Worm (Caenorhabditis elegans) whole organism, early embryonic: ENCODE results near the gene dhs-25.

ENCODE experiments used
- flt-1 ChIP-seq: fragments of 200-800 bp; sonication (Bioruptor generic); IDR thresholded peaks from 2 replicates; pipeline ENCODE4 v1.3.6; 2022; ENCODE audit warnings: missing genetic modification characterization, missing compliant biosample characterization
- hmbx-1 ChIP-seq: sonication (generic microtip); optimal IDR thresholded peaks from 2 replicates; lab custom pipeline; 2016; ENCODE audit warnings: mild to moderate bottlenecking, missing genetic modification characterization, missing compliant biosample characterization
- hnd-1 ChIP-seq: sonication (generic microtip); optimal IDR thresholded peaks from 2 replicates; lab custom pipeline; 2016; ENCODE audit warnings: missing genetic modification characterization, missing compliant biosample characterization
- scrt-1 ChIP-seq: fragments of 200-800 bp; sonication (Bioruptor generic); IDR thresholded peaks from 2 replicates; pipeline ENCODE4 v1.3.6; 2022; ENCODE audit warnings: missing genetic modification characterization, missing compliant biosample characterization

DNA sequence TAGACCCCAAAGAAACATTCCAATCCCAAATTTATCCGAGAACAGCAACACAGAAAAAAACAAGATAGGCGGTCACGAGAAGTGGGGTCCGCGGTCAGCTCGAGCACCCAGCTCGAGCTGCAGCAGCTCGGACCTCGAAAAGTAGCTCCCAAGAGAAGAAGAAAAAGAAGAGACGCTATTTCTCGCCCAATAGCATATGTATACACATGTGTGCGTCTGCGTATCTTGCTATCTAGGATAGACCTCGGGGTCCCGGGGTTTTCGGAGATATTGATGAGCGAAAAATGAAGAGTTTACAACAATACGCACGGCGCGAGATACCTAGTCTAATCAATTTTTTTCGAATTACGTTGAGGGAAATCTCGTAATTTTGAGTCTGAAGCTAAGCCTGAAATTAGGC, 35.7 kb downstream of the dhs-25 start:
- TF ChIP-seq scrt-1 = no peak
- TF ChIP-seq flt-1 (GFP tag; lab: Robert Waterston, UW) = no peak
- TF ChIP-seq hnd-1 = no peak
- TF ChIP-seq hmbx-1 (tag; lab: Kevin White, UChicago) = no peak
